Fruit fly (Drosophila melanogaster) whole organism, prepupa: ENCODE results near the gene CG5561.
A peak's percentile ranks its signal among the peaks of the same experiment; 100 is the strongest.

Source experiments
- CG10631 ChIP-seq: fragments of 200-800 bp; sonication (Bioruptor generic); optimal IDR thresholded peaks from 2 replicates; lab custom pipeline; 2016; ENCODE audit warnings: missing biosample characterization, missing genetic modification characterization
- CG10669 ChIP-seq: fragments of 200-800 bp; sonication (Bioruptor generic); optimal IDR thresholded peaks from 3 replicates; lab custom pipeline; 2018; ENCODE audit warnings: missing biosample characterization, mild to moderate bottlenecking, missing genetic modification characterization, moderate library complexity
- CG11294 ChIP-seq: fragments of 200-800 bp; sonication (Bioruptor generic); IDR thresholded peaks from 2 replicates; pipeline ENCODE4 v1.3.6; 2022; ENCODE audit warnings: missing biosample characterization, missing genetic modification characterization
- CG11762 ChIP-seq: fragments of 200-800 bp; sonication (Bioruptor generic); optimal IDR thresholded peaks from 3 replicates; lab custom pipeline; 2016; ENCODE audit warnings: missing biosample characterization, missing genetic modification characterization; ENCODE audit not compliant: insufficient read depth
- CG11902 ChIP-seq: fragments of 200-800 bp; sonication (Bioruptor generic); optimal IDR thresholded peaks from 3 replicates; lab custom pipeline; 2016; ENCODE audit warnings: missing biosample characterization, missing genetic modification characterization
- CG15336 ChIP-seq: fragments of 200-800 bp; sonication (Bioruptor generic); IDR thresholded peaks from 2 replicates; pipeline ENCODE4 v1.3.6; 2022; ENCODE audit warnings: missing biosample characterization, missing genetic modification characterization
- CG1621 ChIP-seq: fragments of 200-800 bp; sonication (Bioruptor generic); optimal IDR thresholded peaks from 3 replicates; lab custom pipeline; 2018; ENCODE audit warnings: missing biosample characterization, mild to moderate bottlenecking, missing genetic modification characterization
- CG3032 ChIP-seq: fragments of 200-800 bp; optimal IDR thresholded peaks from 2 replicates; lab custom pipeline; 2019; ENCODE audit warnings: missing biosample characterization, mild to moderate bottlenecking, missing genetic modification characterization, moderate library complexity
- CG32006 ChIP-seq: fragments of 200-800 bp; sonication (Bioruptor generic); optimal IDR thresholded peaks from 3 replicates; lab custom pipeline; 2017; ENCODE audit warnings: missing biosample characterization, mild to moderate bottlenecking, missing genetic modification characterization
- CG34406 ChIP-seq: fragments of 200-800 bp; sonication (Bioruptor generic); optimal IDR thresholded peaks from 3 replicates; lab custom pipeline; 2016; ENCODE audit warnings: missing biosample characterization, missing genetic modification characterization
- CG3919 ChIP-seq: fragments of 200-800 bp; sonication (Bioruptor generic); optimal IDR thresholded peaks from 3 replicates; lab custom pipeline; 2016; ENCODE audit warnings: missing biosample characterization, missing genetic modification characterization
- CG6163 ChIP-seq: fragments of 200-800 bp; sonication (Bioruptor generic); IDR thresholded peaks from 3 replicates; pipeline ENCODE4 v1.3.6; 2022; ENCODE audit warnings: missing biosample characterization, missing genetic modification characterization
- CG6276 ChIP-seq: fragments of 200-800 bp; sonication (Bioruptor generic); optimal IDR thresholded peaks from 2 replicates; lab custom pipeline; 2017; ENCODE audit warnings: missing biosample characterization, mild to moderate bottlenecking, missing genetic modification characterization
- CG7368 ChIP-seq: fragments of 200-800 bp; sonication (Bioruptor generic); optimal IDR thresholded peaks from 3 replicates; lab custom pipeline; 2016; ENCODE audit warnings: missing biosample characterization, missing genetic modification characterization
- CG8119 ChIP-seq: fragments of 200-800 bp; sonication (Bioruptor generic); IDR thresholded peaks from 3 replicates; pipeline ENCODE4 v1.3.6; 2022; ENCODE audit warnings: missing biosample characterization, missing genetic modification characterization
- CG8319 ChIP-seq: fragments of 200-800 bp; sonication (Bioruptor generic); optimal IDR thresholded peaks from 3 replicates; lab custom pipeline; 2016; ENCODE audit warnings: missing biosample characterization, missing genetic modification characterization
- CG8632 ChIP-seq: fragments of 200-800 bp; sonication (Bioruptor generic); optimal IDR thresholded peaks from 3 replicates; lab custom pipeline; 2016; ENCODE audit warnings: missing biosample characterization, missing genetic modification characterization
- CG9139 ChIP-seq: fragments of 200-800 bp; sonication (Bioruptor generic); optimal IDR thresholded peaks from 3 replicates; lab custom pipeline; 2017; ENCODE audit warnings: missing biosample characterization, mild to moderate bottlenecking, missing genetic modification characterization
- Eip78C ChIP-seq: fragments of 200-800 bp; sonication (Bioruptor generic); peaks from one replicate; lab custom pipeline; 2016; ENCODE audit warnings: missing biosample characterization, missing genetic modification characterization
- Eip93F ChIP-seq: fragments of 200-800 bp; sonication (Bioruptor generic); optimal IDR thresholded peaks from 2 replicates; lab custom pipeline; 2016; ENCODE audit warnings: missing biosample characterization, mild to moderate bottlenecking, missing genetic modification characterization
- Ets21C ChIP-seq: fragments of 200-800 bp; sonication (Bioruptor generic); optimal IDR thresholded peaks from 3 replicates; lab custom pipeline; 2016; ENCODE audit warnings: missing biosample characterization, missing genetic modification characterization
- Ets96B ChIP-seq: fragments of 200-800 bp; optimal IDR thresholded peaks from 2 replicates; lab custom pipeline; 2019; ENCODE audit warnings: missing biosample characterization, mild to moderate bottlenecking, missing genetic modification characterization, moderate library complexity
- Gug ChIP-seq: fragments of 200-800 bp; sonication (Bioruptor generic); IDR thresholded peaks from 2 replicates; pipeline ENCODE4 v1.3.6; 2022; ENCODE audit warnings: missing biosample characterization, missing genetic modification characterization
- Hr39 ChIP-seq: fragments of 200-800 bp; sonication (Bioruptor generic); optimal IDR thresholded peaks from 2 replicates; lab custom pipeline; 2016; ENCODE audit warnings: missing biosample characterization, missing genetic modification characterization
- Hr4 ChIP-seq: fragments of 200-800 bp; sonication (Bioruptor generic); optimal IDR thresholded peaks from 3 replicates; lab custom pipeline; 2016; ENCODE audit warnings: missing biosample characterization, missing genetic modification characterization
- Lpt ChIP-seq: fragments of 200-800 bp; sonication (Bioruptor generic); optimal IDR thresholded peaks from 3 replicates; lab custom pipeline; 2016; ENCODE audit warnings: missing biosample characterization, missing genetic modification characterization
- Met ChIP-seq: fragments of 200-800 bp; sonication (Bioruptor generic); optimal IDR thresholded peaks from 3 replicates; lab custom pipeline; 2016; ENCODE audit warnings: missing biosample characterization, missing genetic modification characterization
- OdsH ChIP-seq: fragments of 200-800 bp; sonication (Bioruptor generic); optimal IDR thresholded peaks from 3 replicates; lab custom pipeline; 2016; ENCODE audit warnings: missing biosample characterization, missing genetic modification characterization
- Smox ChIP-seq: fragments of 200-800 bp; sonication (Bioruptor generic); optimal IDR thresholded peaks from 3 replicates; lab custom pipeline; 2016; ENCODE audit warnings: missing biosample characterization, missing genetic modification characterization
- Sox102F ChIP-seq: fragments of 200-800 bp; sonication (Bioruptor generic); optimal IDR thresholded peaks from 2 replicates; lab custom pipeline; 2016; ENCODE audit warnings: missing biosample characterization, mild to moderate bottlenecking, missing genetic modification characterization
- achi ChIP-seq: fragments of 200-800 bp; sonication (Bioruptor generic); optimal IDR thresholded peaks from 3 replicates; lab custom pipeline; 2016; ENCODE audit warnings: missing biosample characterization, missing genetic modification characterization
- dsx ChIP-seq: fragments of 200-800 bp; optimal IDR thresholded peaks from 3 replicates; lab custom pipeline; 2019; ENCODE audit warnings: missing biosample characterization, mild to moderate bottlenecking, missing genetic modification characterization, moderate library complexity; ENCODE audit not compliant: poor library complexity, severe bottlenecking
- eg ChIP-seq: fragments of 200-800 bp; sonication (Bioruptor generic); IDR thresholded peaks from 3 replicates; pipeline ENCODE4 v1.3.6; 2022; ENCODE audit warnings: missing biosample characterization, missing genetic modification characterization
- esn ChIP-seq: fragments of 200-800 bp; sonication (Bioruptor generic); optimal IDR thresholded peaks from 2 replicates; lab custom pipeline; 2016; ENCODE audit warnings: missing biosample characterization, mild to moderate bottlenecking, missing genetic modification characterization, moderate library complexity
- fd59A ChIP-seq: fragments of 200-800 bp; sonication (Bioruptor generic); optimal IDR thresholded peaks from 2 replicates; lab custom pipeline; 2017; ENCODE audit warnings: missing biosample characterization, mild to moderate bottlenecking, missing genetic modification characterization, missing genetic modification reagents
- fd85E ChIP-seq: fragments of 200-800 bp; sonication (Bioruptor generic); optimal IDR thresholded peaks from 3 replicates; lab custom pipeline; 2016; ENCODE audit warnings: missing biosample characterization, missing genetic modification characterization
- fkh ChIP-seq: fragments of 200-800 bp; sonication (Bioruptor generic); optimal IDR thresholded peaks from 3 replicates; lab custom pipeline; 2017; ENCODE audit warnings: missing biosample characterization, mild to moderate bottlenecking, missing genetic modification characterization, moderate library complexity
- lz ChIP-seq: fragments of 200-800 bp; sonication (Bioruptor generic); optimal IDR thresholded peaks from 3 replicates; lab custom pipeline; 2016; ENCODE audit warnings: missing biosample characterization, missing genetic modification characterization
- pdm3 ChIP-seq: fragments of 200-800 bp; sonication (Bioruptor generic); optimal IDR thresholded peaks from 3 replicates; lab custom pipeline; 2016; ENCODE audit warnings: missing biosample characterization, missing genetic modification characterization
- spab ChIP-seq: fragments of 200-800 bp; sonication (Bioruptor generic); optimal IDR thresholded peaks from 2 replicates; lab custom pipeline; 2017; ENCODE audit warnings: missing biosample characterization, mild to moderate bottlenecking, missing genetic modification characterization, missing genetic modification reagents
- ss ChIP-seq, 2 experiments: fragments of 200-800 bp; sonication (Bioruptor generic); optimal IDR thresholded peaks; 2 replicates in 1 of 2; 3 replicates in 1 of 2; lab custom pipeline; 2017 to 2018; ENCODE audit warnings: mild to moderate bottlenecking in 2 of 2, missing biosample characterization in 2 of 2, missing genetic modification characterization in 2 of 2, moderate library complexity in 1 of 2
- svp ChIP-seq: fragments of 200-800 bp; sonication (Bioruptor generic); peaks from one replicate; lab custom pipeline; 2016; ENCODE audit warnings: missing biosample characterization, missing genetic modification characterization
- vri ChIP-seq: fragments of 200-800 bp; sonication (Bioruptor generic); optimal IDR thresholded peaks from 3 replicates; lab custom pipeline; 2016; ENCODE audit warnings: missing biosample characterization, mild to moderate bottlenecking, missing genetic modification characterization

CG5561 gene

DNA sequence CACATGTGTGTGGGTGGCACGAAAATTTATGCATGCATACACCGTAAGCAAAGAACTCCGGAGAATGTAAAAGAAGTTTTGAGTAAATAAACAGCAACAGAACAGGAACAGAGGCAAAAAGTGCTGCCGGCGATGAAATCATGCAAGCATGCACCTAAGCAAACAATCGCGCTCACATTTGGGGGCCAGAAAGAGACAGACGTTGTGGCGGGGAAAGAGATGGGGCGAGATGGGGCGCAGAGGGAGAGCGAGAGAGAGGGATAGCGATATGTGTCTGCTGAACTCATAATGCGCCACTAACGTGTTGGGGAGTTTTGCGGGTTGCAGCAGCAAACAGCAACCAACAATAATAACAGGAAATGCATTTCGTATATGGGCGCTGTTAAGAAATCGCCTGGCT, 45.5 kb upstream of the CG5561 start:
- TF ChIP-seq achi (GFP tag; lab: Kevin White, UChicago) (no peak), Eip78C (peak; percentile 40), ss (GFP tag; optimal IDR thresholded peaks at IDR 0.05; lab: Kevin White, UChicago) (no peak), CG6163 (GFP tag; lab: Robert Waterston, UW) (peak; percentile 12; the same call in 1 of the 3 replicates), fkh (GFP tag; lab: Kevin White, UChicago) (peak; percentile 65)

DNA sequence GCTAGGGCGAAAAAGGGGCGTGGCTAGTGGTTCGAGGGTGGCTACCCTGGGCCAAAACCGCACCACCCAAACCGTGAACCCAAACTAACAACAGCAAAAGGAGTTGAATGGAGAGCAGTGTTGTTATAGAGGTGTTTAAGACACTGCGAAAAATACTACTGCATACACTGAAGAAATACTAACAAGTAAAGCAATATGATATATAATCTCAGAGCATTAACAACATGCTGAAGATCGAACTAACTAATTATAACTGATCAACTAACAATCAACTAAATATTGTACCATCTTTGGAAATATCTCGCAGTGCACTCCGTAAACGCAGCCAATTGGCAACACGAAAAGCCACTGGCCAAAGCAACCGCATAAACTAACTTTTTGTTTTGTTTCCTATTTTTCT, 39.7 kb upstream of the CG5561 start:
- TF ChIP-seq lz (GFP tag; lab: Kevin White, UChicago) (no peak), CG7368 (GFP tag; lab: Kevin White, UChicago) (no peak), CG6163 (GFP tag; lab: Robert Waterston, UW) (peak; percentile 49; the same call in 2 of the 3 replicates), CG3032 (tag; lab: Kevin White, UChicago) (no peak), vri (no peak), Ets96B (tag; lab: Kevin White, UChicago) (peak; percentile 17), CG15336 (GFP tag; lab: Robert Waterston, UW) (peak; percentile 39; the same call in 1 of the 2 replicates), OdsH (GFP tag; lab: Kevin White, UChicago) (peak; percentile 28), spab (GFP tag; lab: Kevin White, UChicago) (no peak), CG3919 (GFP tag; lab: Kevin White, UChicago) (peak; percentile 44), Ets21C (no peak), Eip78C (peak; percentile 52), Met (GFP tag; lab: Kevin White, UChicago) (peak; percentile 19), achi (GFP tag; lab: Kevin White, UChicago) (peak; percentile 26), CG1621 (tag; lab: Kevin White, UChicago) (no peak), CG32006 (GFP tag; lab: Kevin White, UChicago) (peak; percentile 46), CG11294 (GFP tag; lab: Robert Waterston, UW) (no peak), svp (GFP tag; lab: Kevin White, UChicago) (peak; percentile 57), Hr39 (GFP tag; lab: Kevin White, UChicago) (peak; percentile 19), CG10631 (GFP tag; lab: Kevin White, UChicago) (no peak), Eip93F (GFP tag; lab: Kevin White, UChicago) (no peak), CG6276 (GFP tag; lab: Kevin White, UChicago) (peak; percentile 7), esn (peak; percentile 3), CG34406 (GFP tag; lab: Kevin White, UChicago) (no peak), Lpt (GFP tag; lab: Kevin White, UChicago) (no peak), CG9139 (GFP tag; lab: Kevin White, UChicago) (no peak), CG8119 (GFP tag; lab: Robert Waterston, UW) (peak; percentile 38; the same call in 1 of the 3 replicates), Smox (peak; percentile 5), eg (0 out of 3 replicates have a peak, but pooled peaks have one; percentile 37), ss (GFP tag; optimal IDR thresholded peaks at IDR 0.05; lab: Kevin White, UChicago) (no peak), CG10669 (GFP tag; lab: Kevin White, UChicago) (no peak), fd59A (GFP tag; lab: Kevin White, UChicago) (no peak), Hr4 (GFP tag; lab: Kevin White, UChicago) (peak; percentile 34), pdm3 (GFP tag; lab: Kevin White, UChicago) (peak; percentile 24), CG8632 (no peak)

DNA sequence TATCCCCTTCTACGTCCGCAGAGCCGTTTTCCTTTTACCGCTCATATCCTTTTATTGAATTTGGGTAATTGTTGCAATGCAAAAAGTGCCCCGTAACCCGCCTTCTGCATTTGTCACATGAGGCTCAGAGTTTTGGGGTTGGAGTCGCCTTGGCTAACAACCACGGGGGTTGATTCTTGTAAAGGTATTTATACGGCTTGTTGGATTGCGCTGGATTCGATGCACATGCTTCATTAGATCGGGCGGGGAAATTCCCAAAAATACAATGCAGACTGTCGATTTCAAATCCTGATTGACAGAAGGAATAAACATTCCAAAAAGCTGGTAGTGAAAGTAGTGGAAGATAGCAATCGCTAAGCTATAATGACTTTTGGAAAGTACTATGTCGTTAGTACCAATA, 36.4 kb upstream of the CG5561 start:
- TF ChIP-seq Sox102F (GFP tag; lab: Kevin White, UChicago) (no peak), Lpt (GFP tag; lab: Kevin White, UChicago) (no peak), CG11902 (GFP tag; lab: Kevin White, UChicago) (no peak), fd85E (GFP tag; lab: Kevin White, UChicago) (no peak), CG11294 (GFP tag; lab: Robert Waterston, UW) (no peak), spab (GFP tag; lab: Kevin White, UChicago) (no peak), achi (GFP tag; lab: Kevin White, UChicago) (no peak), Gug (GFP tag; lab: Robert Waterston, UW) (no peak), CG34406 (GFP tag; lab: Kevin White, UChicago) (no peak), fd59A (GFP tag; lab: Kevin White, UChicago) (no peak), CG11762 (no peak), CG9139 (GFP tag; lab: Kevin White, UChicago) (no peak), CG6276 (GFP tag; lab: Kevin White, UChicago) (no peak), CG8319 (GFP tag; lab: Kevin White, UChicago) (no peak), CG32006 (GFP tag; lab: Kevin White, UChicago) (no peak), Eip78C (no peak), esn (no peak), dsx (GFP tag; lab: Kevin White, UChicago) (no peak)
- TF ChIP-seq, all 60 proteins: peak for 0
